Worm (Caenorhabditis elegans) whole organism, young adult: ENCODE data around the gene F10E9.1.
A peak's percentile ranks its signal among the peaks of the same experiment; 100 is the strongest.

Experiments used
- B0035.1 ChIP-seq: sonication (generic microtip); optimal IDR thresholded peaks from 2 replicates; lab custom pipeline; 2016; ENCODE audit warnings: missing genetic modification characterization, mild to moderate bottlenecking, missing compliant biosample characterization, missing genotype, missing genetic modification reagents
- B0336.3 ChIP-seq: fragments of 200-800 bp; sonication (Bioruptor generic); IDR thresholded peaks from 2 replicates; pipeline ENCODE4 v1.3.6; 2022; ENCODE audit warnings: missing genetic modification characterization, missing compliant biosample characterization
- C17E4.6 ChIP-seq: fragments of 200-800 bp; sonication (Bioruptor generic); IDR thresholded peaks from 2 replicates; pipeline ENCODE4 v1.3.6; 2022; ENCODE audit warnings: missing genetic modification reagents, missing genetic modification characterization, missing compliant biosample characterization
- F10E7.11 ChIP-seq: sonication (generic microtip); optimal IDR thresholded peaks from 2 replicates; lab custom pipeline; 2017; ENCODE audit warnings: mild to moderate bottlenecking, missing genetic modification characterization, moderate library complexity, missing compliant biosample characterization
- F23B12.7 ChIP-seq: sonication (generic microtip); optimal IDR thresholded peaks from 2 replicates; lab custom pipeline; 2017; ENCODE audit warnings: missing genetic modification characterization, mild to moderate bottlenecking, missing compliant biosample characterization, antibody characterized with exemption, moderate library complexity; ENCODE audit not compliant: insufficient read depth
- F33H1.4 ChIP-seq: fragments of 200-800 bp; sonication (Bioruptor generic); IDR thresholded peaks from 2 replicates; pipeline ENCODE4 v1.3.6; 2022; ENCODE audit warnings: missing genetic modification reagents, missing genetic modification characterization, missing compliant biosample characterization
- F39B2.1 ChIP-seq: fragments of 200-800 bp; sonication (Bioruptor generic); IDR thresholded peaks from 2 replicates; pipeline ENCODE4 v1.3.6; 2022; ENCODE audit warnings: missing genetic modification reagents, missing genetic modification characterization, missing compliant biosample characterization
- F49E8.2 ChIP-seq: sonication (generic microtip); optimal IDR thresholded peaks from 3 replicates; lab custom pipeline; 2017; ENCODE audit warnings: missing genetic modification characterization, mild to moderate bottlenecking, missing compliant biosample characterization, antibody characterized with exemption, moderate library complexity; ENCODE audit not compliant: insufficient read depth
- F52B5.7 ChIP-seq: sonication (generic microtip); optimal IDR thresholded peaks from 2 replicates; lab custom pipeline; 2016; ENCODE audit warnings: mild to moderate bottlenecking, missing genetic modification characterization, missing compliant biosample characterization
- F57C9.4 ChIP-seq: sonication (generic microtip); optimal IDR thresholded peaks from 2 replicates; lab custom pipeline; 2017; ENCODE audit warnings: mild to moderate bottlenecking, missing genetic modification characterization, missing compliant biosample characterization
- K11D2.4 ChIP-seq: fragments of 200-800 bp; sonication (Bioruptor generic); IDR thresholded peaks from 2 replicates; pipeline ENCODE4 v1.3.6; 2022; ENCODE audit warnings: missing genetic modification reagents, missing genetic modification characterization, missing compliant biosample characterization
- K12H6.12 ChIP-seq: fragments of 200-800 bp; sonication (Bioruptor generic); optimal IDR thresholded peaks from 2 replicates; lab custom pipeline; 2018; ENCODE audit warnings: mild to moderate bottlenecking, missing genetic modification characterization, missing compliant biosample characterization
- Y56A3A.18 ChIP-seq: fragments of 200-800 bp; sonication (Bioruptor generic); IDR thresholded peaks from 2 replicates; pipeline ENCODE4 v1.3.6; 2022; ENCODE audit warnings: missing genetic modification reagents, missing genetic modification characterization, missing compliant biosample characterization
- Y67H2A.10 ChIP-seq: fragments of 200-800 bp; sonication (Bioruptor generic); conservative IDR thresholded peaks from 2 replicates; pipeline ENCODE4 v1.3.6; 2022; ENCODE audit warnings: missing genetic modification reagents, missing genetic modification characterization, missing compliant biosample characterization
- Y95B8A.8 ChIP-seq: fragments of 200-800 bp; sonication (Bioruptor generic); IDR thresholded peaks from 2 replicates; pipeline ENCODE4 v1.3.6; 2022; ENCODE audit warnings: missing genetic modification reagents, missing genetic modification characterization, missing compliant biosample characterization
- ZK185.1 ChIP-seq: sonication (generic microtip); optimal IDR thresholded peaks from 2 replicates; lab custom pipeline; 2016; ENCODE audit warnings: mild to moderate bottlenecking, missing genetic modification characterization, missing compliant biosample characterization; ENCODE audit not compliant: poor library complexity, severe bottlenecking
- athp-1 ChIP-seq: sonication (generic microtip); optimal IDR thresholded peaks from 2 replicates; lab custom pipeline; 2017; ENCODE audit warnings: mild to moderate bottlenecking, missing genetic modification characterization, missing compliant biosample characterization
- attf-5 ChIP-seq: fragments of 200-800 bp; sonication (Bioruptor generic); optimal IDR thresholded peaks from 2 replicates; lab custom pipeline; 2018; ENCODE audit warnings: mild to moderate bottlenecking, missing genetic modification characterization, missing compliant biosample characterization
- ccch-3 ChIP-seq: fragments of 200-800 bp; sonication (Bioruptor generic); optimal IDR thresholded peaks from 2 replicates; lab custom pipeline; 2018; ENCODE audit warnings: mild to moderate bottlenecking, missing genetic modification characterization, missing compliant biosample characterization
- cebp-1 ChIP-seq, 2 experiments: fragments of 200-800 bp in 1 of 2; sonication (Bioruptor generic) in 1 of 2; sonication (generic microtip) in 1 of 2; IDR thresholded peaks in 1 of 2; optimal IDR thresholded peaks in 1 of 2; 2 replicates each; pipeline versions ENCODE4 v1.3.6 to Lab custom; 2017 to 2022; ENCODE audit warnings: missing compliant biosample characterization in 2 of 2, missing genetic modification characterization in 2 of 2, mild to moderate bottlenecking in 1 of 2, missing genetic modification reagents in 1 of 2, moderate library complexity in 1 of 2
- ceh-100 ChIP-seq: fragments of 200-800 bp; sonication (Bioruptor generic); IDR thresholded peaks from 2 replicates; pipeline ENCODE4 v1.3.6; 2022; ENCODE audit warnings: missing genetic modification reagents, missing genetic modification characterization, missing compliant biosample characterization
- ceh-91 ChIP-seq: fragments of 200-800 bp; sonication (Bioruptor generic); IDR thresholded peaks from 2 replicates; pipeline ENCODE4 v1.3.6; 2022; ENCODE audit warnings: missing genetic modification reagents, missing genetic modification characterization, missing compliant biosample characterization
- dpff-1 ChIP-seq: sonication (generic microtip); optimal IDR thresholded peaks from 2 replicates; lab custom pipeline; 2017; ENCODE audit warnings: mild to moderate bottlenecking, missing genetic modification characterization, missing compliant biosample characterization
- ekl-4 ChIP-seq: fragments of 200-800 bp; sonication (Bioruptor generic); IDR thresholded peaks from 2 replicates; pipeline ENCODE4 v1.3.6; 2022; ENCODE audit warnings: missing genetic modification reagents, missing genetic modification characterization, missing compliant biosample characterization
- ets-4 ChIP-seq: fragments of 200-800 bp; sonication (Bioruptor generic); optimal IDR thresholded peaks from 2 replicates; lab custom pipeline; 2018; ENCODE audit warnings: mild to moderate bottlenecking, missing genetic modification characterization, missing compliant biosample characterization
- him-1 ChIP-seq: sonication (generic microtip); optimal IDR thresholded peaks from 2 replicates; lab custom pipeline; 2016; ENCODE audit warnings: missing genotype, missing genetic modification reagents, missing genetic modification characterization, missing compliant biosample characterization
- hlh-26 ChIP-seq: fragments of 200-800 bp; sonication (Bioruptor generic); conservative IDR thresholded peaks from 2 replicates; pipeline ENCODE4 v1.3.6; 2022; ENCODE audit warnings: missing genetic modification reagents, missing genetic modification characterization, missing compliant biosample characterization
- hmg-1.2 ChIP-seq: fragments of 200-800 bp; sonication (Bioruptor generic); IDR thresholded peaks from 2 replicates; pipeline ENCODE4 v1.3.6; 2022; ENCODE audit warnings: missing genetic modification reagents, missing genetic modification characterization, missing compliant biosample characterization
- hrde-1 ChIP-seq: sonication (generic microtip); optimal IDR thresholded peaks from 2 replicates; lab custom pipeline; 2016; ENCODE audit warnings: missing genetic modification characterization, mild to moderate bottlenecking, missing compliant biosample characterization, moderate library complexity, missing genotype, missing genetic modification reagents, borderline replicate concordance
- hsf-1 ChIP-seq: fragments of 200-800 bp; sonication (Bioruptor generic); IDR thresholded peaks from 2 replicates; pipeline ENCODE4 v1.3.6; 2022; ENCODE audit warnings: missing genetic modification reagents, missing genetic modification characterization, missing compliant biosample characterization
- lag-1 ChIP-seq: fragments of 200-800 bp; sonication (Bioruptor generic); IDR thresholded peaks from 2 replicates; pipeline ENCODE4 v1.3.6; 2022; ENCODE audit warnings: missing genetic modification reagents, missing genetic modification characterization, missing compliant biosample characterization
- let-526 ChIP-seq: fragments of 200-800 bp; sonication (Bioruptor generic); IDR thresholded peaks from 2 replicates; pipeline ENCODE4 v1.3.6; 2022; ENCODE audit warnings: missing genetic modification reagents, missing genetic modification characterization, missing compliant biosample characterization
- lin-35 ChIP-seq, 3 experiments: fragments of 150-350 bp in 2 of 3; sonication (generic microtip) in 1 of 3; optimal IDR thresholded peaks; 2 replicates each; lab custom pipeline; 2014 to 2018; ENCODE audit warnings: missing biosample characterization in 3 of 3, missing genetic modification characterization in 3 of 3, missing genetic modification reagents in 3 of 3
- madf-6 ChIP-seq: fragments of 200-800 bp; sonication (Bioruptor generic); IDR thresholded peaks from 2 replicates; pipeline ENCODE4 v1.3.6; 2022; ENCODE audit warnings: missing genetic modification reagents, missing genetic modification characterization, missing compliant biosample characterization
- mcd-1 ChIP-seq: fragments of 200-800 bp; sonication (Bioruptor generic); IDR thresholded peaks from 2 replicates; pipeline ENCODE4 v1.3.6; 2022; ENCODE audit warnings: missing genetic modification reagents, missing genetic modification characterization, missing compliant biosample characterization
- nfya-1 ChIP-seq: sonication (generic microtip); optimal IDR thresholded peaks from 2 replicates; lab custom pipeline; 2017; ENCODE audit warnings: antibody characterized with exemption, missing compliant biosample characterization, missing genetic modification characterization, borderline replicate concordance; ENCODE audit not compliant: insufficient read depth
- nfya-2 ChIP-seq: fragments of 200-800 bp; sonication (Bioruptor generic); IDR thresholded peaks from 2 replicates; pipeline ENCODE4 v1.3.6; 2022; ENCODE audit warnings: missing genetic modification reagents, missing genetic modification characterization, missing compliant biosample characterization
- nhr-120 ChIP-seq: fragments of 200-800 bp; sonication (Bioruptor generic); IDR thresholded peaks from 2 replicates; pipeline ENCODE4 v1.3.6; 2022; ENCODE audit warnings: missing genetic modification characterization, missing compliant biosample characterization
- nhr-90 ChIP-seq: sonication (generic microtip); optimal IDR thresholded peaks from 2 replicates; lab custom pipeline; 2016; ENCODE audit warnings: missing genotype, mild to moderate bottlenecking, missing genetic modification characterization, missing compliant biosample characterization
- pbrm-1 ChIP-seq: fragments of 200-800 bp; sonication (Bioruptor generic); IDR thresholded peaks from 2 replicates; pipeline ENCODE4 v1.3.6; 2022; ENCODE audit warnings: missing genetic modification reagents, missing genetic modification characterization, missing compliant biosample characterization
- pha-4 ChIP-seq: fragments of 150-350 bp; sonication (generic microtip); optimal IDR thresholded peaks from 2 replicates; lab custom pipeline; 2014; ENCODE audit warnings: missing biosample characterization, missing genetic modification reagents, missing genetic modification characterization
- snpc-4 ChIP-seq, 5 experiments: fragments of 150-350 bp in 1 of 5; sonication (generic microtip) in 4 of 5; optimal IDR thresholded peaks; 2 replicates each; lab custom pipeline; 2014 to 2018; ENCODE audit warnings: missing genetic modification characterization in 5 of 5, missing biosample characterization in 3 of 5, antibody characterized with exemption in 2 of 5, mild to moderate bottlenecking in 2 of 5, missing compliant biosample characterization in 2 of 5, missing genotype in 2 of 5, moderate library complexity in 2 of 5, missing genetic modification reagents in 1 of 5
- tbx-9 ChIP-seq: sonication (generic microtip); optimal IDR thresholded peaks from 2 replicates; lab custom pipeline; 2016; ENCODE audit warnings: borderline replicate concordance, missing genetic modification characterization, inconsistent platforms, missing compliant biosample characterization
- zim-3 ChIP-seq: sonication (generic microtip); optimal IDR thresholded peaks from 2 replicates; lab custom pipeline; 2017; ENCODE audit warnings: mild to moderate bottlenecking, missing genetic modification characterization, moderate library complexity, missing compliant biosample characterization
- ztf-25 ChIP-seq: fragments of 200-800 bp; sonication (Bioruptor generic); IDR thresholded peaks from 2 replicates; pipeline ENCODE4 v1.3.6; 2022; ENCODE audit warnings: missing genetic modification reagents, missing genetic modification characterization, missing compliant biosample characterization

The F10E9.1 gene

DNA sequence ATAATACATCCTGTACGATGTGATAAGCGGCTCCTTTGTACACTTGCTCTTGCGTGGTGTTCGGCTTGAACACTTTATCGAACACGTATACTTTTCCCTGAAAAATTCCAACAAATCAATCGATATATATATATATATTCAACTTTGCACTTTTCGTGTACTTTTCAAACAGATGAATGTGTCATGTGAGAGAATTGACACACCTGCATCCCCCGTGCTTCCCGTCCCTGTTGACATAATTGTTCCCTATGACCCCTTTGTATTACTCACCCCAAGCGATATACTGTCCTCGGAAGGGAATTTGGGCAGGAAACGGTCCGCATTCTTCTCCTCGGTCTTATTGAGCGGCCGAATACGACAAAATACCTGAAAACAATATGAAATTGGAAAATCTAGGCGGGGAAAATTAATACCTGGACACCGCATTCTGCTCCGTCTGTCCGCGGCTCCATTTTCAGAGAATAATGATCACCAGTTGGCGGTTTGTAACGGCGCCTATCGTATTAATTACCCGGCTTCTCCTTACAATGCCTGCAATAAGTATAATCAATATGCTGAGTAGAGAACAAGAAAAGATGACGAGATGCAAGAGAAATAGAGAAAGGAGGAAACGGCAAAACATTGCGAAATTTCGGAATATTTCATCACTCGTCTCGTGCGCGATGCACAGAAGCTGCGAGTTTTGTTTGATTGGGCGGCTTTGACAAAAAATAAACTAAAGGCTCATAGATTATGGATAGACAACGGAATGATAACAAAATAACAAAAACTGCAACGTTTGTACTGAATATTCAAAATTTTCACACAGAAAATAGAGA, 31.9 kb downstream of the F10E9.1 start, which contains the start of gene unc-116:
TSS of gene unc-116 (minus strand) at position 531 of the 818 bp plus-strand sequence.
- no peak for TF ChIP-seq C17E4.6 (GFP tag; lab: Robert Waterston, UW)
- TF ChIP-seq hrde-1, result no peak
- no peak for TF ChIP-seq pha-4
- no peak for TF ChIP-seq F39B2.1
- no peak for TF ChIP-seq ceh-91 (GFP tag; lab: Robert Waterston, UW)
- 0 out of 2 replicates have a peak, but pooled peaks have one; percentile 24 for TF ChIP-seq let-526 (GFP tag; lab: Robert Waterston, UW)
- no peak for TF ChIP-seq dpff-1 (tag; lab: Kevin White, UChicago)
- TF ChIP-seq pbrm-1 (GFP tag; lab: Robert Waterston, UW), result no peak
- TF ChIP-seq attf-5 (GFP tag; lab: Kevin White, UChicago), result peak; percentile 80
- TF ChIP-seq Y67H2A.10 (GFP tag; lab: Robert Waterston, UW), result no peak
- TF ChIP-seq him-1 (tag; lab: Kevin White, UChicago), result no peak
- no peak for TF ChIP-seq F10E7.11
- no peak for TF ChIP-seq mcd-1 (GFP tag; lab: Robert Waterston, UW)
- no peak for TF ChIP-seq F23B12.7 (tag; lab: Kevin White, UChicago)
- no peak for TF ChIP-seq ceh-100 (GFP tag; lab: Robert Waterston, UW)
- TF ChIP-seq snpc-4 (GFP tag; optimal IDR thresholded peaks at IDR 0.05; lab: Kevin White, UChicago), result no peak
- no peak for TF ChIP-seq snpc-4 (tag; optimal IDR thresholded peaks at IDR 0.05; lab: Kevin White, UChicago)
- TF ChIP-seq hsf-1 (GFP tag; lab: Robert Waterston, UW), result no peak
- TF ChIP-seq zim-3 (tag; lab: Kevin White, UChicago), result no peak
- no peak for TF ChIP-seq Y95B8A.8
- TF ChIP-seq nhr-120, result no peak
- TF ChIP-seq nfya-1 (tag; lab: Kevin White, UChicago), result no peak
- no peak for TF ChIP-seq F52B5.7
- no peak for TF ChIP-seq Y56A3A.18 (GFP tag; lab: Robert Waterston, UW)
- no peak for TF ChIP-seq nhr-90
- TF ChIP-seq ccch-3, result no peak
- no peak for TF ChIP-seq lag-1
- no peak for TF ChIP-seq B0035.1 (tag; lab: Kevin White, UChicago)
- TF ChIP-seq ztf-25 (GFP tag; lab: Robert Waterston, UW), result no peak
- TF ChIP-seq K11D2.4 (GFP tag; lab: Robert Waterston, UW), result no peak
- no peak for TF ChIP-seq ekl-4
- TF ChIP-seq hmg-1.2 (GFP tag; lab: Robert Waterston, UW), result peak; percentile 34; the same call in 1 of the 2 replicates
- peak; percentile 7 for TF ChIP-seq ets-4
- TF ChIP-seq madf-6 (GFP tag; lab: Robert Waterston, UW), result no peak
- peak; percentile 5; the same call in 1 of the 2 replicates for TF ChIP-seq F33H1.4 (GFP tag; lab: Robert Waterston, UW)
- peak in 1 of 3 experiments; percentile 41 for TF ChIP-seq lin-35 (GFP tag; optimal IDR thresholded peaks at IDR 0.05; lab: Kevin White, UChicago)
- TF ChIP-seq athp-1 (tag; lab: Kevin White, UChicago), result no peak
- no peak for TF ChIP-seq hlh-26
- no peak for TF ChIP-seq F49E8.2 (tag; lab: Kevin White, UChicago)
- no peak for TF ChIP-seq F57C9.4 (tag; lab: Kevin White, UChicago)
- peak; percentile 99 for TF ChIP-seq cebp-1 (GFP tag; IDR thresholded peaks at IDR 0.05; lab: Robert Waterston, UW)
- peak; percentile 100 for TF ChIP-seq cebp-1 (tag; optimal IDR thresholded peaks at IDR 0.05; lab: Kevin White, UChicago)
- no peak for TF ChIP-seq tbx-9
- no peak; the same call in 1 of the 2 replicates for TF ChIP-seq B0336.3 (GFP tag; lab: Robert Waterston, UW)
- no peak for TF ChIP-seq nfya-2 (GFP tag; lab: Robert Waterston, UW)
- peak; percentile 56 for TF ChIP-seq K12H6.12
- no peak for TF ChIP-seq ZK185.1 (tag; lab: Kevin White, UChicago)
